Fruit fly (Drosophila melanogaster): ENCODE measurements around the gene Ssdp.

The Ssdp gene

dm6 chr3R:18196991-18197801 lies 2.2 kb downstream of the Ssdp start (continued):
- TF ChIP-seq kni (GFP tag; optimal IDR thresholded peaks at IDR 0.05) (peak; percentile 55), ham (GFP tag; IDR thresholded peaks at IDR 0.05) (no peak), CG12104 (GFP tag; optimal IDR thresholded peaks at IDR 0.05) (peak; percentile 59), lov (optimal IDR thresholded peaks at IDR 0.05) (no peak), lov (GFP tag; IDR thresholded peaks at IDR 0.05) (no peak), dmrt99B (tag; optimal IDR thresholded peaks at IDR 0.05) (peak; percentile 74), CG1792 (GFP tag; optimal IDR thresholded peaks at IDR 0.05) (no peak), CG12769 (tag; optimal IDR thresholded peaks at IDR 0.05) (peak; percentile 62), CG3995 (GFP tag; optimal IDR thresholded peaks at IDR 0.05) (no peak), Fer3 (tag; optimal IDR thresholded peaks at IDR 0.05) (peak; percentile 35), zf30C (GFP tag; optimal IDR thresholded peaks at IDR 0.05) (no peak), NC2α (GFP tag; optimal IDR thresholded peaks at IDR 0.05) (no peak), CG11093 (GFP tag; IDR thresholded peaks at IDR 0.05) (peak; percentile 37; the same call in 2 of the 3 replicates), slp2 (GFP tag; optimal IDR thresholded peaks at IDR 0.05) (peak; percentile 50), CG4617 (GFP tag; optimal IDR thresholded peaks at IDR 0.05; ENCODE audit: borderline replicate concordance) (no peak), CG34376 (GFP tag; optimal IDR thresholded peaks at IDR 0.05) (peak; percentile 14), H15 (GFP tag; IDR thresholded peaks at IDR 0.05) (no peak), ERR (GFP tag; optimal IDR thresholded peaks at IDR 0.05) (no peak), tin (GFP tag; optimal IDR thresholded peaks at IDR 0.05) (peak; percentile 52), kay (GFP tag; optimal IDR thresholded peaks at IDR 0.05) (peak; percentile 32), CG3281 (GFP tag; optimal IDR thresholded peaks at IDR 0.05) (peak; percentile 57), Asciz (GFP tag; optimal IDR thresholded peaks at IDR 0.05) (peak; percentile 57), PHDP (tag; optimal IDR thresholded peaks at IDR 0.05) (peak; percentile 58), Lpt (GFP tag; optimal IDR thresholded peaks at IDR 0.05) (no peak), fd3F (GFP tag; optimal IDR thresholded peaks at IDR 0.05) (peak; percentile 22), dpn (GFP tag; optimal IDR thresholded peaks at IDR 0.05) (peak; percentile 25 to 28), CG10654 (GFP tag; optimal IDR thresholded peaks at IDR 0.05) (no peak), da (GFP tag; optimal IDR thresholded peaks at IDR 0.05) (no peak), ato (GFP tag; IDR thresholded peaks at IDR 0.05; ENCODE audit: partially characterized antibody) (no peak), Nf-YC (tag; optimal IDR thresholded peaks at IDR 0.05) (peak; percentile 45), Sox102F (GFP tag; optimal IDR thresholded peaks at IDR 0.05) (peak; percentile 60), CG1529 (GFP tag; optimal IDR thresholded peaks at IDR 0.05) (peak; percentile 38), CG30403 (GFP tag; optimal IDR thresholded peaks at IDR 0.05) (peak; percentile 77), CG9437 (GFP tag; optimal IDR thresholded peaks at IDR 0.05) (peak; percentile 84), Trl (optimal IDR thresholded peaks at IDR 0.05) (peak; percentile 97 to 99), Trl (GFP tag; optimal IDR thresholded peaks at IDR 0.05) (peak; percentile 42), dm (GFP tag; optimal IDR thresholded peaks at IDR 0.05) (no peak), sens-2 (GFP tag; IDR thresholded peaks at IDR 0.05) (no peak), Sry-β (GFP tag; optimal IDR thresholded peaks at IDR 0.05) (no peak), CG10543 (GFP tag; optimal IDR thresholded peaks at IDR 0.05) (peak; percentile 51), Hsf (GFP tag; optimal IDR thresholded peaks at IDR 0.05) (peak; percentile 70), Deaf1 (tag; optimal IDR thresholded peaks at IDR 0.05) (peak; percentile 58), CG6765 (GFP tag; optimal IDR thresholded peaks at IDR 0.05) (peak; percentile 35), scrt (GFP tag; optimal IDR thresholded peaks at IDR 0.05) (no peak), sr (GFP tag; IDR thresholded peaks at IDR 0.05) (no peak), Dref (GFP tag; IDR thresholded peaks at IDR 0.05) (no peak), CG12659 (GFP tag; optimal IDR thresholded peaks at IDR 0.05) (peak; percentile 50), bsh (GFP tag; optimal IDR thresholded peaks at IDR 0.05) (peak; percentile 67 to 93), sug (tag; optimal IDR thresholded peaks at IDR 0.05) (peak; percentile 40), ap (GFP tag; IDR thresholded peaks at IDR 0.05) (no peak)

Data from whole organism, embryonic.